Worm (Caenorhabditis elegans): ENCODE measurements around the gene nxf-1.

nxf-1 gene

DNA sequence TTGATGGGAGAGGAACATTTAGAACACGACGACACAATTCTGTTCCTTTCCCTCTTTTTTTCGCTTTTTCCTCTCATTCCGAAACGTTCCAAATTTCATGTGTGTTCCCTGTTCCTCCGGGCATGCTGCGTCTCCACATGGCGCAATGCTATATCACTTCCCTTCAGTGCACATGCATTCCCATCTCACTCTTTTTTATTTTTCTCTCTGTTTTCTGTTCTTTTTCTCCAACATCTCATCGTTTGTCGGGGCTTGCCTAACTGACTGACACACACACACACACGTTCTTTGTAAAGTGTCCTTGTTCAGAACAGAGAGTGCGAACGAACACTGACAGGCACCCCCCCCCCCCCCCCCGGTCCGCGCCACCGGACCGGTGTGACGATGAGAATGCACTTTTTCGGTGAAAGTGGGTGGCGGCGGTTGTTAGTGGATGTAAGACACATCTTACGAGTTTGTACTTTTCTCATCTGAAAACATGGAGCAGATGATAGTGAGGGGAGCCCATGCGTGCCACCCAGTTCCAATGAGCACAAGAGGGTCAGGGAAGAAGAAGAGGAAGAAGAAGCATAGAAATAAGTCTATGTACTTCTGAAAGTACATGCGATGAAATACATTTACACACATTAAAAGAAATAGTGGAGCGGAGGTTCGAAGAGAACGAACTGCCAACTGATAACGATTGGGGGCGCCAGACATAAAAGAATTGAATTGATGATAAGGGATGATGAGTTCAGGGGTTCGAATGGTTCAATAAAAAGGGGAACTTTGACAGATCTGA lies 46.4 kb downstream of the nxf-1 start:
- TF ChIP-seq pag-3 (tag; optimal IDR thresholded peaks at IDR 0.05; ENCODE audit: borderline replicate concordance), result no peak
- no peak for TF ChIP-seq ceh-48 (tag; optimal IDR thresholded peaks at IDR 0.05)
- no peak for TF ChIP-seq zip-5 (tag; optimal IDR thresholded peaks at IDR 0.05)
- TF ChIP-seq ama-1 (optimal IDR thresholded peaks at IDR 0.05), result no peak
- no peak for TF ChIP-seq hlh-30 (tag; optimal IDR thresholded peaks at IDR 0.05; ENCODE audit: insufficient read depth)
- TF ChIP-seq ceh-18 (tag; optimal IDR thresholded peaks at IDR 0.05), result no peak
- no peak for TF ChIP-seq elt-2 (tag; optimal IDR thresholded peaks at IDR 0.05)
- no peak for TF ChIP-seq pqm-1 (tag; optimal IDR thresholded peaks at IDR 0.05)
- no peak for TF ChIP-seq K09A11.1 (tag; optimal IDR thresholded peaks at IDR 0.05; ENCODE audit: insufficient read depth)
- TF ChIP-seq ceh-14 (tag; optimal IDR thresholded peaks at IDR 0.05), result no peak
- TF ChIP-seq sdc-2 (tag; optimal IDR thresholded peaks at IDR 0.05), result no peak
- no peak for TF ChIP-seq nhr-232 (tag; optimal IDR thresholded peaks at IDR 0.05)
- TF ChIP-seq sox-2 (GFP tag; IDR thresholded peaks at IDR 0.05), result no peak

DNA sequence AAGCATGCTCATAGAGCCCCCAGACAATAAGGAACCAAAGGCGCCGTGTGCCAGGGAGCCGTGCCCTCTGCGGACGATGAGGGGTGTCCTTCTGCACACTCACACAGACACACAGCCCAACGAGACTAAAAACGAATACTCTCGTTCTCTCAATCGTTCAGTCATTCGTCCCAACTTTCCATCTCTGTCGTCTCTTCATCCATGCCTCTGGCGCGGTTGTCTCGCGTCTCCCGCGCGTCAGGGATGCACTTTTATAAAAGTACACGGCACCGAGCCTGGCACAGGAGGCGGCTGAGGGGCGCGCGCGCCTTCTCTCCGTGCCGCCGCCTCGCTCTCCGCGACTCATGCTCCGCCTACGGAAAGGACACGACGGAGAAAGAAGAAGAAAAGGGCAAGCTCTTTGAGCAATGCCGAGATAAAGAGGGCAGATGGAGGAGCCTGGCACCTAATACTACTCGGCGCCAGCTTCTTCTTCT lies 48.3 kb downstream of the nxf-1 start:
- no peak for TF ChIP-seq pha-4 (tag; optimal IDR thresholded peaks at IDR 0.05)
- peak; percentile 55 for TF ChIP-seq mec-3 (tag; optimal IDR thresholded peaks at IDR 0.05; ENCODE audit: borderline replicate concordance)
- TF ChIP-seq dmd-4 (tag; optimal IDR thresholded peaks at IDR 0.05; ENCODE audit: borderline replicate concordance), result peak; percentile 1
- TF ChIP-seq ceh-2 (tag; optimal IDR thresholded peaks at IDR 0.05), result no peak
- no peak for TF ChIP-seq fax-1 (tag; optimal IDR thresholded peaks at IDR 0.05)
- TF ChIP-seq nhr-11 (tag; optimal IDR thresholded peaks at IDR 0.05), result no peak
- TF ChIP-seq odd-2 (tag; optimal IDR thresholded peaks at IDR 0.05), result no peak
- TF ChIP-seq C08G9.2 (tag; optimal IDR thresholded peaks at IDR 0.05), result peak; percentile 42
- TF ChIP-seq ref-2 (tag; optimal IDR thresholded peaks at IDR 0.05), result peak; percentile 15
- no peak for TF ChIP-seq nhr-232 (tag; optimal IDR thresholded peaks at IDR 0.05)
- no peak for TF ChIP-seq pat-9 (tag; optimal IDR thresholded peaks at IDR 0.05)
- peak; percentile 2 for TF ChIP-seq sdc-2 (tag; optimal IDR thresholded peaks at IDR 0.05)
- no peak for TF ChIP-seq F13H6.1 (tag; optimal IDR thresholded peaks at IDR 0.05)

DNA sequence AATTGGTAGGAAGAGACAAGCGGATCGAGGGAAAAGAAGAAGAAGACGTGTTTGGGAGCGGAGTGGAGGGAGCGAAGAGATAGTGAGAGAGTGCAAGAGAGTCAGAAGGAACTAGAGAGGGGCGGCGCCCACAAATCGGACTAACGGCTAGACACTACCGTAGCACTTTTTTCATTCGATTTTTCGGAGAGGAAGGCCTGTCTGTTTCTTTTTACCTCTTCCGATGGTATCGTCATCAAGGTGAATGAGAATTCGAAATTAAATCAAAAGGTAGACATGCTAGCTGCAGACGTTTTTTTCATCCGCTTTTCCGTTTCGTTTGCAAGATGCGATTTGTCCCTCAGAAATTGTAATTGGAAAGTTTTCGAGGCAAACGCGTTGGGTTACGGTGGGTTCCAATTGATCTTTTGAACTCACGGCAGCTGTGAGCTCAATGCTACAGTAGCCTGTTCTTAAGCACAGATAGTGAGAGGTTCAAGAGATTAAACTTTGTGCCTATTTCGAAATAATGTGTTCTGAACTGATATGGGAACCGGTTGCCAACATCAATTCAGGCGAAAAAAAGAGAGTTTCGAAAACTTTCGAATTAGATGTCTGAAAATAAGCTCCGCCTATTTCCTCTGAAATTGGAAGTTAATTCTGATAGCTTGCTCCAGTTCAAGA lies 50.1 kb downstream of the nxf-1 start:
- TF ChIP-seq pag-3 (tag; optimal IDR thresholded peaks at IDR 0.05; ENCODE audit: borderline replicate concordance) (no peak), ceh-6 (GFP tag; optimal IDR thresholded peaks at IDR 0.05) (no peak), nfya-1 (tag; optimal IDR thresholded peaks at IDR 0.05) (peak; percentile 13), ahr-1 (tag; optimal IDR thresholded peaks at IDR 0.05) (no peak)

DNA sequence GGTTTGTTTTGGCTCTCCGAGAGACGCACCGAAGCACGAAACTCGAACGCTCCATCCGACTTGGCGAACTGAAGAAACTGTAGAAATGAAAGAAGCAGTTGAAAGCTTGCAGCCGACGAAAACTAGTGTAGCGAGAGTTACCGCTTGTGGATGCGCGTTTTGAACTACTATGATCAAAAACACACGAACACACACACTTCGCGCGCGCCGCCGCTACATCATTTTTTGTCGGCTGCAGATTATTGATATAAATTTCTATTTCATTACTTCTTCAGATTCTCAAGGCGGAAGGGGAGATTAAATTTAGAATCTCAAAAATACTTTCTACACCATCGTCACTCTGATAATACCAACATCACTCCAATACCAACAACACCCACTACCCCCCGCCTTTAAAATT lies 52.8 kb downstream of the nxf-1 start:
- no peak for TF ChIP-seq nfya-1 (tag; optimal IDR thresholded peaks at IDR 0.05)
- no peak for TF ChIP-seq npax-4 (tag; optimal IDR thresholded peaks at IDR 0.05)
- TF ChIP-seq syd-9 (tag; optimal IDR thresholded peaks at IDR 0.05), result no peak
- TF ChIP-seq ceh-2 (tag; optimal IDR thresholded peaks at IDR 0.05), result no peak
- no peak for TF ChIP-seq hlh-8 (tag; optimal IDR thresholded peaks at IDR 0.05)

All from whole organism, late embryonic.